Fruit fly (Drosophila melanogaster) whole organism, embryonic: ENCODE measurements around the gene CG8100.

Experiments used
- CG10274 ChIP-seq: fragments of 200-800 bp; sonication (Bioruptor generic); optimal IDR thresholded peaks from 3 replicates; lab custom pipeline; 2017; ENCODE audit warnings: missing biosample characterization, mild to moderate bottlenecking, missing genetic modification characterization
- CG10565 ChIP-seq: fragments of 200-800 bp; sonication (Bioruptor generic); optimal IDR thresholded peaks from 3 replicates; lab custom pipeline; 2016; ENCODE audit warnings: missing biosample characterization, mild to moderate bottlenecking, missing genetic modification characterization
- CG12769 ChIP-seq: fragments of 200-800 bp; sonication (Bioruptor generic); optimal IDR thresholded peaks from 2 replicates; lab custom pipeline; 2019; ENCODE audit warnings: missing biosample characterization, mild to moderate bottlenecking, missing genetic modification characterization, moderate library complexity
- CG3065 ChIP-seq: fragments of 200-800 bp; sonication (Bioruptor generic); optimal IDR thresholded peaks from 2 replicates; lab custom pipeline; 2016; ENCODE audit warnings: missing biosample characterization, missing genetic modification characterization
- CG8359 ChIP-seq: fragments of 200-800 bp; sonication (Bioruptor generic); optimal IDR thresholded peaks from 2 replicates; lab custom pipeline; 2017; ENCODE audit warnings: missing biosample characterization, mild to moderate bottlenecking, missing genetic modification characterization, borderline replicate concordance
- Dll ChIP-seq: fragments of 200-800 bp; sonication (Bioruptor generic); IDR thresholded peaks from 4 replicates; pipeline ENCODE4 v1.3.6; 2022; ENCODE audit warnings: missing biosample characterization, missing genetic modification characterization; ENCODE audit not compliant: partially characterized antibody
- MESR4 ChIP-seq: fragments of 200-800 bp; sonication (Bioruptor generic); optimal IDR thresholded peaks from 2 replicates; lab custom pipeline; 2018; ENCODE audit warnings: missing biosample characterization, mild to moderate bottlenecking, missing genetic modification characterization, moderate library complexity
- ap ChIP-seq: fragments of 200-800 bp; sonication (Bioruptor generic); IDR thresholded peaks from 2 replicates; pipeline ENCODE4 v1.3.6; 2022; ENCODE audit warnings: missing biosample characterization, missing genetic modification characterization
- bab2 ChIP-seq: fragments of 200-800 bp; sonication (Bioruptor generic); optimal IDR thresholded peaks from 2 replicates; lab custom pipeline; 2016; ENCODE audit warnings: missing biosample characterization, missing genetic modification characterization
- dm ChIP-seq: fragments of 200-800 bp; sonication (Bioruptor generic); optimal IDR thresholded peaks from 3 replicates; lab custom pipeline; 2016; ENCODE audit warnings: missing biosample characterization, missing genetic modification characterization
- dmrt11E ChIP-seq: fragments of 200-800 bp; sonication (Bioruptor generic); optimal IDR thresholded peaks from 3 replicates; lab custom pipeline; 2018; ENCODE audit warnings: missing biosample characterization, mild to moderate bottlenecking, missing genetic modification characterization, moderate library complexity
- tin ChIP-seq: fragments of 200-800 bp; sonication (Bioruptor generic); optimal IDR thresholded peaks from 3 replicates; lab custom pipeline; 2016; ENCODE audit warnings: missing biosample characterization, missing genetic modification characterization

dm6 chr3L:14100058-14100457 lies 16.6 kb downstream of the CG8100 start:
- TF ChIP-seq dmrt11E (tag; lab: Kevin White, UChicago) (no peak), CG12769 (tag; lab: Kevin White, UChicago) (no peak), dm (GFP tag; lab: Kevin White, UChicago) (no peak), CG10565 (GFP tag; lab: Kevin White, UChicago) (no peak), bab2 (no peak), MESR4 (no peak), Dll (GFP tag; lab: Robert Waterston, UW) (no peak), CG8359 (GFP tag; lab: Kevin White, UChicago) (no peak), CG10274 (GFP tag; lab: Kevin White, UChicago) (no peak), tin (GFP tag; lab: Kevin White, UChicago) (no peak), CG3065 (GFP tag; lab: Kevin White, UChicago) (no peak), ap (GFP tag; lab: Robert Waterston, UW) (no peak)
